Worm (Caenorhabditis elegans): ENCODE measurements around the gene K09C8.8.
A peak's percentile ranks its signal among the peaks of the same experiment; 100 is the strongest.

The K09C8.8 gene

ce11 chrX:10989286-10989685, 18.6 kb downstream of the K09C8.8 start:
- TF ChIP-seq hmg-4 (GFP tag; optimal IDR thresholded peaks at IDR 0.05) (no peak), scrt-1 (GFP tag; IDR thresholded peaks at IDR 0.05) (0 out of 2 replicates have a peak, but pooled peaks have one; percentile 12)

ce11 chrX:10990159-10990854, 19.6 kb downstream of the K09C8.8 start:
- TF ChIP-seq F13C5.2 (tag; optimal IDR thresholded peaks at IDR 0.05) (no peak), flt-1 (GFP tag; IDR thresholded peaks at IDR 0.05) (0 out of 2 replicates have a peak, but pooled peaks have one; percentile 3)

ce11 chrX:10990855-10991176, 20.1 kb downstream of the K09C8.8 start:
- TF ChIP-seq hnd-1 (tag; optimal IDR thresholded peaks at IDR 0.05), result no peak
- no peak for TF ChIP-seq B0310.2 (tag; optimal IDR thresholded peaks at IDR 0.05)
- no peak for TF ChIP-seq scrt-1 (GFP tag; IDR thresholded peaks at IDR 0.05)
- TF ChIP-seq hmbx-1 (tag; optimal IDR thresholded peaks at IDR 0.05), result no peak
- TF ChIP-seq tbx-11 (GFP tag; IDR thresholded peaks at IDR 0.05), result no peak
- no peak for TF ChIP-seq ets-7 (tag; optimal IDR thresholded peaks at IDR 0.05)
- no peak for TF ChIP-seq F13C5.2 (tag; optimal IDR thresholded peaks at IDR 0.05)

- TF ChIP-seq ceh-13 (GFP tag; optimal IDR thresholded peaks at IDR 0.05) (no peak), flt-1 (GFP tag; IDR thresholded peaks at IDR 0.05) (no peak), tbx-37 (GFP tag; conservative IDR thresholded peaks at IDR 0.05) (no peak), ets-7 (tag; optimal IDR thresholded peaks at IDR 0.05) (no peak), aly-1 (tag; optimal IDR thresholded peaks at IDR 0.05) (no peak), pes-1 (GFP tag; IDR thresholded peaks at IDR 0.05) (no peak), F13C5.2 (tag; optimal IDR thresholded peaks at IDR 0.05) (no peak), sea-1 (GFP tag; conservative IDR thresholded peaks at IDR 0.05) (no peak), tra-4 (tag; optimal IDR thresholded peaks at IDR 0.05) (no peak), hmg-4 (GFP tag; optimal IDR thresholded peaks at IDR 0.05) (no peak), hmbx-1 (tag; optimal IDR thresholded peaks at IDR 0.05) (no peak), scrt-1 (GFP tag; IDR thresholded peaks at IDR 0.05) (no peak), B0310.2 (tag; optimal IDR thresholded peaks at IDR 0.05) (no peak), ama-1 (optimal IDR thresholded peaks at IDR 0.05) (no peak)
These were observed 20.8 kb downstream of the K09C8.8 start for ce11 chrX:10991352-10992172.

ce11 chrX:10992177-10992576, 21.4 kb downstream of the K09C8.8 start, which contains the start of gene ver-3:
TSS of gene ver-3 (plus strand) at chrX:10992477.
- TF ChIP-seq hmbx-1 (tag; optimal IDR thresholded peaks at IDR 0.05), result no peak
- TF ChIP-seq scrt-1 (GFP tag; IDR thresholded peaks at IDR 0.05), result no peak
- TF ChIP-seq B0310.2 (tag; optimal IDR thresholded peaks at IDR 0.05), result no peak
- TF ChIP-seq ets-7 (tag; optimal IDR thresholded peaks at IDR 0.05), result no peak
- TF ChIP-seq tbx-11 (GFP tag; IDR thresholded peaks at IDR 0.05), result no peak
- TF ChIP-seq aly-1 (tag; optimal IDR thresholded peaks at IDR 0.05), result no peak
- no peak for TF ChIP-seq pes-1 (GFP tag; IDR thresholded peaks at IDR 0.05)

- no peak for TF ChIP-seq hmg-4 (GFP tag; optimal IDR thresholded peaks at IDR 0.05)
- no peak for TF ChIP-seq hnd-1 (tag; optimal IDR thresholded peaks at IDR 0.05)
- no peak for TF ChIP-seq sea-1 (GFP tag; conservative IDR thresholded peaks at IDR 0.05)
- no peak for TF ChIP-seq tra-4 (tag; optimal IDR thresholded peaks at IDR 0.05)
- no peak for TF ChIP-seq aly-1 (tag; optimal IDR thresholded peaks at IDR 0.05)
- no peak for TF ChIP-seq tbx-11 (GFP tag; IDR thresholded peaks at IDR 0.05)
- TF ChIP-seq ets-7 (tag; optimal IDR thresholded peaks at IDR 0.05), result no peak
- no peak for TF ChIP-seq scrt-1 (GFP tag; IDR thresholded peaks at IDR 0.05)
- no peak for TF ChIP-seq B0310.2 (tag; optimal IDR thresholded peaks at IDR 0.05)
- no peak for TF ChIP-seq hmbx-1 (tag; optimal IDR thresholded peaks at IDR 0.05)
- TF ChIP-seq ceh-36 (tag; optimal IDR thresholded peaks at IDR 0.05), result no peak
- no peak for TF ChIP-seq ceh-13 (GFP tag; optimal IDR thresholded peaks at IDR 0.05)
- TF ChIP-seq tbx-37 (GFP tag; conservative IDR thresholded peaks at IDR 0.05), result no peak
These were observed 28.4 kb downstream of the K09C8.8 start, which contains the start of gene F59F3.6 for ce11 chrX:10999176-10999575. TSS of gene F59F3.6 (minus strand) at chrX:10999276.

- TF ChIP-seq flt-1 (GFP tag; IDR thresholded peaks at IDR 0.05) (no peak), hmbx-1 (tag; optimal IDR thresholded peaks at IDR 0.05) (no peak), B0310.2 (tag; optimal IDR thresholded peaks at IDR 0.05) (no peak), tra-4 (tag; optimal IDR thresholded peaks at IDR 0.05) (no peak), hnd-1 (tag; optimal IDR thresholded peaks at IDR 0.05) (no peak), aly-1 (tag; optimal IDR thresholded peaks at IDR 0.05) (no peak)
These were observed 31.0 kb downstream of the K09C8.8 start, which contains the start of gene col-177 for ce11 chrX:11001750-11002149. TSS of gene col-177 (minus strand) at chrX:11001850.

ce11 chrX:11003701-11004100, 33.0 kb downstream of the K09C8.8 start:
- no peak for TF ChIP-seq pes-1 (GFP tag; IDR thresholded peaks at IDR 0.05)
- no peak for TF ChIP-seq F13C5.2 (tag; optimal IDR thresholded peaks at IDR 0.05)
- no peak for TF ChIP-seq ceh-36 (tag; optimal IDR thresholded peaks at IDR 0.05)
- no peak for TF ChIP-seq tra-4 (tag; optimal IDR thresholded peaks at IDR 0.05)
- TF ChIP-seq ceh-13 (GFP tag; optimal IDR thresholded peaks at IDR 0.05), result no peak
- TF ChIP-seq hmg-4 (GFP tag; optimal IDR thresholded peaks at IDR 0.05), result no peak
- no peak for TF ChIP-seq aly-1 (tag; optimal IDR thresholded peaks at IDR 0.05)
- no peak for TF ChIP-seq hnd-1 (tag; optimal IDR thresholded peaks at IDR 0.05)
- no peak for TF ChIP-seq ama-1 (optimal IDR thresholded peaks at IDR 0.05)
- TF ChIP-seq tbx-37 (GFP tag; conservative IDR thresholded peaks at IDR 0.05), result no peak
- TF ChIP-seq hmbx-1 (tag; optimal IDR thresholded peaks at IDR 0.05), result no peak
- TF ChIP-seq sea-1 (GFP tag; conservative IDR thresholded peaks at IDR 0.05), result no peak
- no peak for TF ChIP-seq flt-1 (GFP tag; IDR thresholded peaks at IDR 0.05)
- TF ChIP-seq scrt-1 (GFP tag; IDR thresholded peaks at IDR 0.05), result no peak

All from whole organism, early embryonic.